Worm (Caenorhabditis elegans): ENCODE measurements around the gene C45G9.4.
A peak's percentile ranks its signal among the peaks of the same experiment; 100 is the strongest.

The C45G9.4 gene

ce11 chrIII:5044709-5045108 is 17.8 kb upstream of the C45G9.4 start, which contains the start of gene C45G9.14:
Gene C45G9.14, plus strand, starts transcription at chrIII:5045009.
- TF ChIP-seq nhr-27 (tag; optimal IDR thresholded peaks at IDR 0.05) (no peak), snpc-3.4 (tag; optimal IDR thresholded peaks at IDR 0.05) (no peak), lsy-27 (tag; optimal IDR thresholded peaks at IDR 0.05; ENCODE audit: borderline replicate concordance, insufficient read depth) (no peak), mcd-1 (GFP tag; IDR thresholded peaks at IDR 0.05) (no peak), lir-1 (GFP tag; conservative IDR thresholded peaks at IDR 0.05) (no peak), madf-3 (GFP tag; IDR thresholded peaks at IDR 0.05) (no peak), snpc-1.3 (tag; optimal IDR thresholded peaks at IDR 0.05; ENCODE audit: insufficient read depth) (no peak), ztf-28 (GFP tag; IDR thresholded peaks at IDR 0.05) (no peak), F39B2.1 (GFP tag; IDR thresholded peaks at IDR 0.05) (no peak), fkh-3 (tag; optimal IDR thresholded peaks at IDR 0.05) (no peak)

- no peak for TF ChIP-seq sdz-38 (tag; optimal IDR thresholded peaks at IDR 0.05)
- TF ChIP-seq snpc-4 (GFP tag; optimal IDR thresholded peaks at IDR 0.05), result no peak
- peak in 1 of 4 experiments; percentile 49 for TF ChIP-seq snpc-4 (tag; optimal IDR thresholded peaks at IDR 0.05)
- peak; percentile 20; the same call in 1 of the 2 replicates for TF ChIP-seq hmg-1.2 (GFP tag; IDR thresholded peaks at IDR 0.05)
- peak; percentile 90 for TF ChIP-seq nhr-80 (tag; optimal IDR thresholded peaks at IDR 0.05)
- TF ChIP-seq ets-4 (GFP tag; optimal IDR thresholded peaks at IDR 0.05), result peak; percentile 36
- no peak for TF ChIP-seq F57C9.4 (tag; optimal IDR thresholded peaks at IDR 0.05)
These were observed 15.3 kb upstream of the C45G9.4 start, which contains the start of gene txbp-3 for ce11 chrIII:5047175-5047574. Gene txbp-3, minus strand, starts transcription at chrIII:5047459.

DNA sequence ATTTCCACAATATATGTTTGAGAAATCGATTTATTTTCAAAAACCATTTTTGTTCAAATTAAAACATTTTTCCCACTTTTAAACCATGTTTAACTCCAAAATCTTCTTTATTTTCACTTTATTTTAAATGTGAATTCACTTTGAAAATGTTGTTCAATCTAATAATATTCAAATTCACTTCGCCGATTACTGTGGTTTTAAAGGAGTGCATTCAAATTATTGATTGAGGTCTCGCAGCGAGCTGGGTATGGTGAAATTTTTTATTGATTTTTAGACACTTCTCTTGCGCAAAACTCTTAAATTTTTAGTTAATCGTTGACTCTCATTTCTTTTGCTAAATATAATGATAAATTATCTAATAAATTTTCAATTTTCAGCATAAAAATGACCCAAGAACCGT is 14.8 kb upstream of the C45G9.4 start, which contains the start of gene C45G9.5:
C45G9.5 (plus strand) TSS at position 378 of the 400 bp plus-strand sequence.
- TF ChIP-seq lin-54 (GFP tag; optimal IDR thresholded peaks at IDR 0.05), result peak; percentile 82
- TF ChIP-seq F33H1.4 (GFP tag; IDR thresholded peaks at IDR 0.05), result peak; percentile 86
- TF ChIP-seq snpc-3.4 (tag; optimal IDR thresholded peaks at IDR 0.05), result no peak
- TF ChIP-seq mxl-1 (tag; optimal IDR thresholded peaks at IDR 0.05), result no peak
- TF ChIP-seq madf-6 (GFP tag; IDR thresholded peaks at IDR 0.05), result peak; percentile 90
- peak; percentile 8 for TF ChIP-seq efl-1 (GFP tag; optimal IDR thresholded peaks at IDR 0.05)
- TF ChIP-seq lsl-1 (GFP tag; optimal IDR thresholded peaks at IDR 0.05), result peak; percentile 91
- TF ChIP-seq xnd-1 (tag; optimal IDR thresholded peaks at IDR 0.05), result peak; percentile 85
- no peak for TF ChIP-seq ets-4 (GFP tag; optimal IDR thresholded peaks at IDR 0.05)
- TF ChIP-seq him-1 (tag; optimal IDR thresholded peaks at IDR 0.05), result peak; percentile 18
- TF ChIP-seq pbrm-1 (GFP tag; IDR thresholded peaks at IDR 0.05), result no peak

DNA sequence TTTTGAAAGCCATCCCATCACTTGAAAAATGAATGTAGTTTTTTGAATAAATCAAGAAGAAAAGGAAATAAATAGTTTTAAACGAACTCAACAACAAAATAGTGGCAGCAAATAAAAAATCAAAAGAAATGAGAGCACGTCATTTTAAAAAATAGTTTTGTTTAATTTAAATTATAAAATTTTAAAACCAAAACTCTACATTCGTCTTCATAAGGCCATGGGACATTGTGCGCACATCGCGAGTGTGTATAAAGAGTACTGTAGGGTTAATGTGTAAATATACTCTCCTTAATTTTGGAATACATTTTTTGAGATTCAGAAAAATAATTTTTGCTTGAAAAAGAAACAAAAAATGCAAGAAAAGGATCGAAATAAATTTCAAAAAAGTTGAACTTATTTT is 10.6 kb upstream of the C45G9.4 start, which contains the start of gene C45G9.15:
C45G9.15 (minus strand) TSS at position 101 of the 400 bp plus-strand sequence.
- TF ChIP-seq ceh-91 (GFP tag; IDR thresholded peaks at IDR 0.05) (no peak), B0035.1 (tag; optimal IDR thresholded peaks at IDR 0.05) (no peak), somi-1 (GFP tag; optimal IDR thresholded peaks at IDR 0.05) (no peak), dox-1 (GFP tag; IDR thresholded peaks at IDR 0.05) (no peak), egl-44 (GFP tag; IDR thresholded peaks at IDR 0.05) (no peak), bed-1 (GFP tag; IDR thresholded peaks at IDR 0.05) (no peak), F37B4.10 (GFP tag; IDR thresholded peaks at IDR 0.05) (no peak), Y53G8AR.9 (GFP tag; conservative IDR thresholded peaks at IDR 0.05) (no peak), aptf-2 (GFP tag; conservative IDR thresholded peaks at IDR 0.05) (no peak)
